Fruit fly (Drosophila melanogaster) whole organism, adult: Measurements from ENCODE around the gene CG8097.

ENCODE experiments used
- CG11617 ChIP-seq: fragments of 200-800 bp; sonication (Bioruptor generic); optimal IDR thresholded peaks from 2 replicates; lab custom pipeline; 2017; ENCODE audit warnings: mild to moderate bottlenecking, missing biosample characterization, missing genetic modification reagents, missing genetic modification characterization
- CG14711 ChIP-seq: fragments of 200-800 bp; sonication (Bioruptor generic); optimal IDR thresholded peaks from 2 replicates; lab custom pipeline; 2018; ENCODE audit warnings: missing biosample characterization, mild to moderate bottlenecking, missing genetic modification characterization, moderate library complexity
- CG33017 ChIP-seq: fragments of 200-800 bp; sonication (Bioruptor generic); optimal IDR thresholded peaks from 2 replicates; lab custom pipeline; 2018; ENCODE audit warnings: missing biosample characterization, mild to moderate bottlenecking, missing genetic modification characterization, moderate library complexity
- CG5204 ChIP-seq: fragments of 200-800 bp; sonication (Bioruptor generic); optimal IDR thresholded peaks from 2 replicates; lab custom pipeline; 2016; ENCODE audit warnings: missing biosample characterization, missing genetic modification characterization
- CG7101 ChIP-seq: fragments of 200-800 bp; sonication (Bioruptor generic); optimal IDR thresholded peaks from 2 replicates; lab custom pipeline; 2018; ENCODE audit warnings: missing biosample characterization, mild to moderate bottlenecking, missing genetic modification characterization, moderate library complexity
- Hr96 ChIP-seq: fragments of 200-800 bp; sonication (Bioruptor generic); optimal IDR thresholded peaks from 2 replicates; lab custom pipeline; 2016; ENCODE audit warnings: missing biosample characterization, missing genetic modification characterization
- Mnt ChIP-seq: fragments of 200-800 bp; sonication (Bioruptor generic); optimal IDR thresholded peaks from 2 replicates; lab custom pipeline; 2016; ENCODE audit warnings: missing biosample characterization, mild to moderate bottlenecking, missing genetic modification characterization
- cic ChIP-seq: fragments of 200-800 bp; sonication (Bioruptor generic); optimal IDR thresholded peaks from 2 replicates; lab custom pipeline; 2017; ENCODE audit warnings: missing biosample characterization, mild to moderate bottlenecking, missing genetic modification characterization, moderate library complexity
- ovo ChIP-seq: fragments of 200-800 bp; sonication (Bioruptor generic); optimal IDR thresholded peaks from 2 replicates; lab custom pipeline; 2016; ENCODE audit warnings: missing biosample characterization, missing genetic modification characterization
- toe ChIP-seq: fragments of 200-800 bp; sonication (Bioruptor generic); optimal IDR thresholded peaks from 2 replicates; lab custom pipeline; 2016; ENCODE audit warnings: missing biosample characterization, missing genetic modification characterization

dm6 chrX:15623809-15624208, 40.9 kb downstream of the CG8097 start:
- TF ChIP-seq ovo (GFP tag; lab: Kevin White, UChicago) = no peak
- no peak for TF ChIP-seq CG14711 (tag; lab: Kevin White, UChicago)
- TF ChIP-seq CG7101 = no peak
- TF ChIP-seq cic (GFP tag; lab: Kevin White, UChicago) = no peak
- no peak for TF ChIP-seq toe
- no peak for TF ChIP-seq CG11617 (GFP tag; lab: Kevin White, UChicago)
- no peak for TF ChIP-seq CG5204 (GFP tag; lab: Kevin White, UChicago)
- TF ChIP-seq Mnt (GFP tag; lab: Kevin White, UChicago) = no peak
- no peak for TF ChIP-seq CG33017 (tag; lab: Kevin White, UChicago)
- no peak for TF ChIP-seq Hr96 (GFP tag; lab: Kevin White, UChicago)
